Worm (Caenorhabditis elegans) whole organism, young adult: ENCODE measurements around the gene Y23B4A.1.
A peak's percentile ranks its signal among the peaks of the same experiment; 100 is the strongest.

ENCODE experiments used
- B0019.2 ChIP-seq: fragments of 200-800 bp; sonication (Bioruptor generic); conservative IDR thresholded peaks from 2 replicates; pipeline ENCODE4 v1.3.6; 2022; ENCODE audit warnings: missing genetic modification reagents, missing genetic modification characterization, missing compliant biosample characterization
- D2030.7 ChIP-seq: fragments of 200-800 bp; sonication (Bioruptor generic); IDR thresholded peaks from 2 replicates; pipeline ENCODE4 v1.3.6; 2022; ENCODE audit warnings: missing genetic modification reagents, missing genetic modification characterization, missing compliant biosample characterization
- F33H1.4 ChIP-seq: fragments of 200-800 bp; sonication (Bioruptor generic); IDR thresholded peaks from 2 replicates; pipeline ENCODE4 v1.3.6; 2022; ENCODE audit warnings: missing genetic modification reagents, missing genetic modification characterization, missing compliant biosample characterization
- F55B11.4 ChIP-seq: sonication (generic microtip); optimal IDR thresholded peaks from 2 replicates; lab custom pipeline; 2016; ENCODE audit warnings: missing compliant biosample characterization, missing genetic modification characterization, borderline replicate concordance; ENCODE audit not compliant: insufficient read depth
- T26A5.8 ChIP-seq: sonication (generic microtip); optimal IDR thresholded peaks from 2 replicates; lab custom pipeline; 2016; ENCODE audit warnings: missing genetic modification characterization, missing compliant biosample characterization
- akir-1 ChIP-seq: fragments of 200-800 bp; sonication (Bioruptor generic); optimal IDR thresholded peaks from 2 replicates; lab custom pipeline; 2018; ENCODE audit warnings: mild to moderate bottlenecking, missing genetic modification characterization, moderate library complexity, missing compliant biosample characterization
- atf-7 ChIP-seq: sonication (generic microtip); optimal IDR thresholded peaks from 2 replicates; lab custom pipeline; 2017; ENCODE audit warnings: mild to moderate bottlenecking, missing genetic modification characterization, missing compliant biosample characterization
- athp-1 ChIP-seq: sonication (generic microtip); optimal IDR thresholded peaks from 2 replicates; lab custom pipeline; 2017; ENCODE audit warnings: mild to moderate bottlenecking, missing genetic modification characterization, missing compliant biosample characterization
- attf-3 ChIP-seq: fragments of 200-800 bp; sonication (Bioruptor generic); conservative IDR thresholded peaks from 2 replicates; pipeline ENCODE4 v1.3.6; 2022; ENCODE audit warnings: missing genetic modification reagents, missing genetic modification characterization, missing compliant biosample characterization
- attf-5 ChIP-seq: fragments of 200-800 bp; sonication (Bioruptor generic); optimal IDR thresholded peaks from 2 replicates; lab custom pipeline; 2018; ENCODE audit warnings: mild to moderate bottlenecking, missing genetic modification characterization, missing compliant biosample characterization
- cebp-2 ChIP-seq: fragments of 200-800 bp; sonication (Bioruptor generic); IDR thresholded peaks from 2 replicates; pipeline ENCODE4 v1.3.6; 2022; ENCODE audit warnings: missing genetic modification characterization, missing compliant biosample characterization
- ceh-27 ChIP-seq: fragments of 200-800 bp; sonication (Bioruptor generic); optimal IDR thresholded peaks from 2 replicates; lab custom pipeline; 2018; ENCODE audit warnings: mild to moderate bottlenecking, missing genetic modification characterization, moderate library complexity, missing compliant biosample characterization
- ceh-40 ChIP-seq: fragments of 200-800 bp; sonication (Bioruptor generic); IDR thresholded peaks from 2 replicates; pipeline ENCODE4 v1.3.6; 2022; ENCODE audit warnings: missing genetic modification characterization, missing compliant biosample characterization
- dox-1 ChIP-seq: fragments of 200-800 bp; sonication (Bioruptor generic); IDR thresholded peaks from 2 replicates; pipeline ENCODE4 v1.3.6; 2022; ENCODE audit warnings: missing genetic modification reagents, missing genetic modification characterization, missing compliant biosample characterization
- hlh-12 ChIP-seq: sonication (generic microtip); optimal IDR thresholded peaks from 2 replicates; lab custom pipeline; 2016; ENCODE audit warnings: missing genetic modification characterization, missing compliant biosample characterization
- hlh-26 ChIP-seq: fragments of 200-800 bp; sonication (Bioruptor generic); conservative IDR thresholded peaks from 2 replicates; pipeline ENCODE4 v1.3.6; 2022; ENCODE audit warnings: missing genetic modification reagents, missing genetic modification characterization, missing compliant biosample characterization
- hrde-1 ChIP-seq: sonication (generic microtip); optimal IDR thresholded peaks from 2 replicates; lab custom pipeline; 2016; ENCODE audit warnings: missing genetic modification characterization, mild to moderate bottlenecking, missing compliant biosample characterization, moderate library complexity, missing genotype, missing genetic modification reagents, borderline replicate concordance
- hsf-1 ChIP-seq: fragments of 200-800 bp; sonication (Bioruptor generic); IDR thresholded peaks from 2 replicates; pipeline ENCODE4 v1.3.6; 2022; ENCODE audit warnings: missing genetic modification reagents, missing genetic modification characterization, missing compliant biosample characterization
- let-607 ChIP-seq, 2 experiments: fragments of 200-800 bp in 1 of 2; sonication (Bioruptor generic) in 1 of 2; sonication (generic microtip) in 1 of 2; optimal IDR thresholded peaks; 2 replicates each; lab custom pipeline; 2016 to 2018; ENCODE audit warnings: mild to moderate bottlenecking in 2 of 2, missing compliant biosample characterization in 2 of 2, missing genetic modification characterization in 2 of 2, moderate library complexity in 2 of 2, missing genotype in 1 of 2
- madf-10 ChIP-seq: sonication (generic microtip); optimal IDR thresholded peaks from 2 replicates; lab custom pipeline; 2016; ENCODE audit warnings: mild to moderate bottlenecking, missing genetic modification characterization, missing compliant biosample characterization
- mel-28 ChIP-seq: sonication (generic microtip); optimal IDR thresholded peaks from 2 replicates; lab custom pipeline; 2016; ENCODE audit warnings: borderline replicate concordance, mild to moderate bottlenecking, missing genetic modification characterization, missing compliant biosample characterization
- nhr-120 ChIP-seq: fragments of 200-800 bp; sonication (Bioruptor generic); IDR thresholded peaks from 2 replicates; pipeline ENCODE4 v1.3.6; 2022; ENCODE audit warnings: missing genetic modification characterization, missing compliant biosample characterization
- nhr-179 ChIP-seq: sonication (generic microtip); optimal IDR thresholded peaks from 2 replicates; lab custom pipeline; 2016; ENCODE audit warnings: mild to moderate bottlenecking, missing genetic modification characterization, missing compliant biosample characterization
- nhr-27 ChIP-seq: fragments of 200-800 bp; sonication (Bioruptor generic); optimal IDR thresholded peaks from 2 replicates; lab custom pipeline; 2018; ENCODE audit warnings: mild to moderate bottlenecking, missing genetic modification characterization, moderate library complexity, missing compliant biosample characterization
- nhr-90 ChIP-seq: sonication (generic microtip); optimal IDR thresholded peaks from 2 replicates; lab custom pipeline; 2016; ENCODE audit warnings: missing genotype, mild to moderate bottlenecking, missing genetic modification characterization, missing compliant biosample characterization
- sdz-38 ChIP-seq: sonication (generic microtip); optimal IDR thresholded peaks from 2 replicates; lab custom pipeline; 2016; ENCODE audit warnings: missing genotype, missing genetic modification characterization, missing compliant biosample characterization
- snpc-1.1 ChIP-seq: sonication (generic microtip); optimal IDR thresholded peaks from 2 replicates; lab custom pipeline; 2017; ENCODE audit warnings: missing genetic modification characterization, mild to moderate bottlenecking, missing compliant biosample characterization, antibody characterized with exemption, moderate library complexity, missing genotype, missing genetic modification reagents; ENCODE audit not compliant: insufficient read depth
- snpc-4 ChIP-seq, 5 experiments: fragments of 150-350 bp in 1 of 5; sonication (generic microtip) in 4 of 5; optimal IDR thresholded peaks; 2 replicates each; lab custom pipeline; 2014 to 2018; ENCODE audit warnings: missing genetic modification characterization in 5 of 5, missing biosample characterization in 3 of 5, antibody characterized with exemption in 2 of 5, mild to moderate bottlenecking in 2 of 5, missing compliant biosample characterization in 2 of 5, missing genotype in 2 of 5, moderate library complexity in 2 of 5, missing genetic modification reagents in 1 of 5
- tbp1 ChIP-seq: fragments of 200-800 bp; sonication (Bioruptor generic); optimal IDR thresholded peaks from 2 replicates; lab custom pipeline; 2018; ENCODE audit warnings: mild to moderate bottlenecking, missing genetic modification characterization, missing compliant biosample characterization
- tbx-9 ChIP-seq: sonication (generic microtip); optimal IDR thresholded peaks from 2 replicates; lab custom pipeline; 2016; ENCODE audit warnings: borderline replicate concordance, missing genetic modification characterization, inconsistent platforms, missing compliant biosample characterization
- tlf-1 ChIP-seq: fragments of 200-800 bp; sonication (Bioruptor generic); optimal IDR thresholded peaks from 2 replicates; lab custom pipeline; 2018; ENCODE audit warnings: mild to moderate bottlenecking, missing genetic modification characterization, missing compliant biosample characterization
- zfh-2 ChIP-seq: fragments of 200-800 bp; sonication (Bioruptor generic); conservative IDR thresholded peaks from 2 replicates; pipeline ENCODE4 v1.3.6; 2022; ENCODE audit warnings: missing genetic modification reagents, missing genetic modification characterization, missing compliant biosample characterization
- ztf-25 ChIP-seq: fragments of 200-800 bp; sonication (Bioruptor generic); IDR thresholded peaks from 2 replicates; pipeline ENCODE4 v1.3.6; 2022; ENCODE audit warnings: missing genetic modification reagents, missing genetic modification characterization, missing compliant biosample characterization

Y23B4A.1 gene

ce11 chrX:5877039-5877438, 40.1 kb downstream of the Y23B4A.1 start:
- TF ChIP-seq athp-1 (tag; lab: Kevin White, UChicago) (no peak), akir-1 (GFP tag; lab: Kevin White, UChicago) (no peak), T26A5.8 (tag; lab: Kevin White, UChicago) (no peak), hlh-12 (no peak), sdz-38 (no peak), attf-5 (no peak), atf-7 (tag; lab: Kevin White, UChicago) (no peak), hsf-1 (GFP tag; lab: Robert Waterston, UW) (no peak), zfh-2 (GFP tag; lab: Robert Waterston, UW) (no peak), tlf-1 (no peak), nhr-120 (GFP tag; lab: Robert Waterston, UW) (no peak), snpc-1.1 (tag; lab: Kevin White, UChicago) (no peak), madf-10 (tag; lab: Kevin White, UChicago) (no peak), D2030.7 (no peak), dox-1 (GFP tag; lab: Robert Waterston, UW) (no peak), F55B11.4 (tag; lab: Kevin White, UChicago) (no peak)

- TF ChIP-seq nhr-90 (tag; lab: Kevin White, UChicago) (no peak), tbx-9 (tag; lab: Kevin White, UChicago) (no peak), ceh-27 (peak; percentile 35)
Measured at ce11 chrX:5875567-5875966, 41.6 kb downstream of the Y23B4A.1 start, which contains the start of gene F49E10.4. Gene F49E10.4, plus strand, starts transcription at chrX:5875867.

DNA sequence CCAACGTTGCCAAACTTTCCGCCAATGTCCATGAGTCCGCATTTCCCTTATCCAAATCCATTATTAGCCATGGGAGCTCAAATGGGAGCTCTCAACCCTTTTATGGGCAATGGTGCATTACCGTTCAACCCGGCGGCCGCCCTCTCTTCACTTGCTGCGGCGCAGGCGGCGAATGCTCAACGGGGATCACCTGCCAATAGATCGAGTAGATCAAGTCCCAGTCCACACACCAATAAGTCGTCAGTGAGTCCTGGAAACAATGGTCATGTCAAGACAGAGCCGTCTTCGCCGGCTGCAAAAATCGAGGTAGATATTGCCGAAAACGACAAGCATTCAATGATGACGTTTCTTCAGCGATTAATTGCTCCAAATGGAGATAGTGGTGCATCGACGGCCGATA, 45.0 kb downstream of the Y23B4A.1 start:
- TF ChIP-seq attf-3 (GFP tag; lab: Robert Waterston, UW) (no peak), hrde-1 (no peak), ztf-25 (GFP tag; lab: Robert Waterston, UW) (0 out of 2 replicates have a peak, but pooled peaks have one; percentile 10), let-607 (tag; optimal IDR thresholded peaks at IDR 0.05; lab: Kevin White, UChicago) (no peak), nhr-179 (tag; lab: Kevin White, UChicago) (no peak), madf-10 (tag; lab: Kevin White, UChicago) (no peak), cebp-2 (0 out of 2 replicates have a peak, but pooled peaks have one; percentile 67), mel-28 (tag; lab: Kevin White, UChicago) (no peak), tbx-9 (tag; lab: Kevin White, UChicago) (no peak), snpc-4 (GFP tag; optimal IDR thresholded peaks at IDR 0.05; lab: Kevin White, UChicago) (no peak), snpc-4 (tag; optimal IDR thresholded peaks at IDR 0.05; lab: Kevin White, UChicago) (no peak), hlh-26 (GFP tag; lab: Robert Waterston, UW) (no peak), ceh-40 (no peak), nhr-90 (tag; lab: Kevin White, UChicago) (no peak), nhr-27 (no peak), zfh-2 (GFP tag; lab: Robert Waterston, UW) (peak; percentile 56)

- TF ChIP-seq tbp1 (GFP tag; lab: Kevin White, UChicago): no peak
- TF ChIP-seq F33H1.4: no peak
- TF ChIP-seq nhr-120 (GFP tag; lab: Robert Waterston, UW): no peak
- no peak for TF ChIP-seq B0019.2 (GFP tag; lab: Robert Waterston, UW)
Measured at ce11 chrX:5869603-5870002, 47.6 kb downstream of the Y23B4A.1 start.
